Worm (Caenorhabditis elegans): Measurements from ENCODE around the gene T12A2.21.

T12A2.21 gene

DNA sequence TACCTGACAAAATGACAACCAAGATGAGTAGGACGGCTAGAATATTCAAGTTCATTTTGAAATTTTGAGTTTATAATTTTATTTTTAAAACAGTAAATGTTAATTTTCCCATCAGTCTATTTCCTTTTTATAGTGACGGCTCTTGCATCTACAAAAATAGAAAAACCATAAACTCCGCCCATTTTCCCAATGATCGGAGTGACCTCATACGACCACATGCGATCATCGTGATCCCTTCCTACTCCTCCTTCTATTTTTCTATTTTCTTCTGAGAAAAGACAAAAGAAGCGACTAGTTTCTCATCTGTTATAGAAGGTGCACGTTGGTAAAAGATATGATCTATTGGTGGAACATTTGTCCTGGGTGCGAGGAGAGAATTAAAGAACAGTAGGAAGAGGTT is 21.1 kb downstream of the T12A2.21 start, which contains the start of gene C23G10.11:
C23G10.11 (minus strand) TSS at position 101 of the 400 bp plus-strand sequence.
- no peak for TF ChIP-seq skn-1 (tag; optimal IDR thresholded peaks at IDR 0.05)
- TF ChIP-seq spr-1 (tag; optimal IDR thresholded peaks at IDR 0.05): no peak
- no peak for TF ChIP-seq zip-11 (GFP tag; IDR thresholded peaks at IDR 0.05)
- peak; percentile 12 for TF ChIP-seq nhr-28 (tag; optimal IDR thresholded peaks at IDR 0.05)
- no peak for TF ChIP-seq F10B5.3 (tag; optimal IDR thresholded peaks at IDR 0.05)
- no peak for TF ChIP-seq ZK546.5 (tag; optimal IDR thresholded peaks at IDR 0.05)
- TF ChIP-seq snpc-1.2 (GFP tag; IDR thresholded peaks at IDR 0.05): no peak
- TF ChIP-seq hlh-30 (tag; optimal IDR thresholded peaks at IDR 0.05; ENCODE audit: insufficient read depth): no peak
- TF ChIP-seq duxl-1 (tag; optimal IDR thresholded peaks at IDR 0.05; ENCODE audit: poor library complexity): no peak

ce11 chrIII:6213915-6214314 is 22.6 kb downstream of the T12A2.21 start, which contains the start of gene C23G10.10:
Gene C23G10.10, minus strand, starts transcription at chrIII:6214015.
- TF ChIP-seq snpc-1.2 (GFP tag; IDR thresholded peaks at IDR 0.05) (no peak), nhr-237 (tag; optimal IDR thresholded peaks at IDR 0.05) (no peak), nhr-25 (tag; optimal IDR thresholded peaks at IDR 0.05; ENCODE audit: borderline replicate concordance, insufficient read depth) (no peak), skn-1 (tag; optimal IDR thresholded peaks at IDR 0.05) (no peak), php-3 (GFP tag; IDR thresholded peaks at IDR 0.05) (no peak), dmd-8 (GFP tag; IDR thresholded peaks at IDR 0.05) (no peak), F26F4.8 (GFP tag; conservative IDR thresholded peaks at IDR 0.05) (no peak), madf-9 (GFP tag; conservative IDR thresholded peaks at IDR 0.05) (no peak), jun-1 (tag; optimal IDR thresholded peaks at IDR 0.05) (no peak), nhr-111 (GFP tag; optimal IDR thresholded peaks at IDR 0.05) (no peak), spr-3 (GFP tag; optimal IDR thresholded peaks at IDR 0.05) (no peak), Y105C5A.15 (GFP tag; IDR thresholded peaks at IDR 0.05) (no peak), rbr-2 (tag; optimal IDR thresholded peaks at IDR 0.05) (no peak), T20F7.1 (GFP tag; optimal IDR thresholded peaks at IDR 0.05) (no peak), zag-1 (tag; optimal IDR thresholded peaks at IDR 0.05) (no peak), ceh-62 (tag; optimal IDR thresholded peaks at IDR 0.05) (no peak), unc-39 (tag; optimal IDR thresholded peaks at IDR 0.05) (no peak), saeg-2 (GFP tag; IDR thresholded peaks at IDR 0.05) (no peak), ceh-28 (tag; optimal IDR thresholded peaks at IDR 0.05) (no peak), snpc-4 (tag; optimal IDR thresholded peaks at IDR 0.05) (no peak)

DNA sequence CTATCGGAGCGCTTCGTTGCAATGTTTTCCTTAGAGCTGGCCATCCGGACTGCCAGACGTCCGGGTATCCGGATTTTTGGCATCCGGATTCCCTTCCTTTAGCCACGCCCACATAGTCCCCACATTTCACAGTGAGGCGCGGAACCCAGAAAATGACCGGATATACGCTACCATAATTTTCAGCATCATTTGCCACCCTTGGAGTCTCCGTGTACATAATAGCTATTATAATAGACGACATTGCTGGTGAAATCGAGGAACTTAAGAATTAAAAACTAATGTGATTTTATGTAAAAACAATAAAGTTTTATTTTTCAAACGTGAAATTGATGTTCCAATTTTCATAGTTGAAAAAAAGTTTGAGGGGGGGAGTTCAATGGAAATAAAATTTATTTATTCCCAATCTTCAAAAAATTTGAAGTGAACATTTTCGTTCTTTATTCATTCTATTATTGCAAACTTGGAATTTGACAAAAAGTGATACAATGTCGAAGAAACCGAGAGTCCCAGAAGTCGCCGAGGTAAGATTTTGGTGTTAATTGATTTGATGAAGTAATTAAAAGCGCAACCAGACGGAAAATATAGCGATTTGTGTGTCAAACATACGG is 26.2 kb downstream of the T12A2.21 start:
- TF ChIP-seq nhr-25 (tag; optimal IDR thresholded peaks at IDR 0.05; ENCODE audit: borderline replicate concordance, insufficient read depth) (no peak), F49E8.2 (tag; optimal IDR thresholded peaks at IDR 0.05; ENCODE audit: borderline replicate concordance) (peak; percentile 79), mdt-29 (GFP tag; IDR thresholded peaks at IDR 0.05) (0 out of 2 replicates have a peak, but pooled peaks have one; percentile 33), unc-130 (GFP tag; optimal IDR thresholded peaks at IDR 0.05) (peak; percentile 4), snpc-4 (tag; optimal IDR thresholded peaks at IDR 0.05) (peak; percentile 13)

ce11 chrIII:6208984-6209383 is 27.6 kb downstream of the T12A2.21 start, which contains the start of gene C23G10.1:
Gene C23G10.1, plus strand, starts transcription at chrIII:6209284.
- no peak for TF ChIP-seq dpl-1 (GFP tag; optimal IDR thresholded peaks at IDR 0.05)
- no peak for TF ChIP-seq ztf-7 (tag; optimal IDR thresholded peaks at IDR 0.05)
- TF ChIP-seq T26A8.4 (GFP tag; IDR thresholded peaks at IDR 0.05): no peak
- no peak for TF ChIP-seq nhr-48 (tag; optimal IDR thresholded peaks at IDR 0.05)
- no peak for TF ChIP-seq unc-130 (GFP tag; optimal IDR thresholded peaks at IDR 0.05)
- TF ChIP-seq spr-1 (tag; optimal IDR thresholded peaks at IDR 0.05): no peak
- TF ChIP-seq D1046.2 (GFP tag; IDR thresholded peaks at IDR 0.05): no peak
- TF ChIP-seq mdt-29 (GFP tag; IDR thresholded peaks at IDR 0.05): no peak
- no peak for TF ChIP-seq mep-1 (tag; optimal IDR thresholded peaks at IDR 0.05)
- no peak for TF ChIP-seq zfp-3 (GFP tag; conservative IDR thresholded peaks at IDR 0.05)
- TF ChIP-seq nhr-102 (tag; optimal IDR thresholded peaks at IDR 0.05): no peak
- no peak for TF ChIP-seq mdl-1 (tag; optimal IDR thresholded peaks at IDR 0.05)
- no peak for TF ChIP-seq zip-11 (GFP tag; IDR thresholded peaks at IDR 0.05)
- no peak for TF ChIP-seq egl-27 (tag; optimal IDR thresholded peaks at IDR 0.05)
- TF ChIP-seq dmd-9 (GFP tag; IDR thresholded peaks at IDR 0.05): no peak
- no peak for TF ChIP-seq gei-8 (GFP tag; optimal IDR thresholded peaks at IDR 0.05)
- no peak for TF ChIP-seq hif-1 (tag; optimal IDR thresholded peaks at IDR 0.05)
- TF ChIP-seq egl-43 (GFP tag; IDR thresholded peaks at IDR 0.05): no peak
